Worm (Caenorhabditis elegans) whole organism, mixed stage, embryonic: ENCODE measurements around the gene ogdh-2.

ENCODE experiments used
- blmp-1 ChIP-seq: fragments of 150-350 bp; optimal IDR thresholded peaks from 2 replicates; lab custom pipeline; 2014; ENCODE audit warnings: missing biosample characterization, missing genetic modification characterization
- elt-3 ChIP-seq: fragments of 150-350 bp; optimal IDR thresholded peaks from 2 replicates; lab custom pipeline; 2014; ENCODE audit warnings: missing biosample characterization, missing genetic modification characterization
- lin-13 ChIP-seq: fragments of 150-350 bp; optimal IDR thresholded peaks from 2 replicates; lab custom pipeline; 2014; ENCODE audit warnings: missing biosample characterization, missing genetic modification characterization
- lsy-2 ChIP-seq: fragments of 150-350 bp; optimal IDR thresholded peaks from 2 replicates; lab custom pipeline; 2014; ENCODE audit warnings: missing biosample characterization, missing genetic modification characterization
- mab-5 ChIP-seq: fragments of 150-350 bp; optimal IDR thresholded peaks from 2 replicates; lab custom pipeline; 2014; ENCODE audit warnings: missing biosample characterization, missing genetic modification characterization
- mep-1 ChIP-seq: fragments of 150-350 bp; optimal IDR thresholded peaks from 2 replicates; lab custom pipeline; 2017; ENCODE audit warnings: missing biosample characterization, missing genetic modification reagents, missing genetic modification characterization, inconsistent platforms
- mls-2 ChIP-seq: sonication (generic microtip); optimal IDR thresholded peaks from 2 replicates; lab custom pipeline; 2016; ENCODE audit warnings: mild to moderate bottlenecking, missing genetic modification characterization, moderate library complexity, missing compliant biosample characterization
- nhr-28 ChIP-seq: fragments of 150-350 bp; optimal IDR thresholded peaks from 2 replicates; lab custom pipeline; 2014; ENCODE audit warnings: missing biosample characterization, missing genetic modification characterization
- nhr-76 ChIP-seq: sonication (generic microtip); optimal IDR thresholded peaks from 2 replicates; lab custom pipeline; 2017; ENCODE audit warnings: missing biosample characterization, missing genetic modification characterization
- pha-4 ChIP-seq: fragments of 150-350 bp; optimal IDR thresholded peaks from 2 replicates; lab custom pipeline; 2018; ENCODE audit warnings: missing biosample characterization, missing genetic modification reagents, missing genetic modification characterization

- no peak for TF ChIP-seq lsy-2
- TF ChIP-seq mep-1 (tag; lab: Kevin White, UChicago) = no peak
- no peak for TF ChIP-seq blmp-1 (tag; lab: Kevin White, UChicago)
- no peak for TF ChIP-seq nhr-28 (tag; lab: Kevin White, UChicago)
- no peak for TF ChIP-seq lin-13 (tag; lab: Kevin White, UChicago)
- TF ChIP-seq nhr-76 = no peak
- TF ChIP-seq elt-3 (tag; lab: Kevin White, UChicago) = no peak
- no peak for TF ChIP-seq pha-4 (tag; lab: Kevin White, UChicago)
- TF ChIP-seq mab-5 (tag; lab: Kevin White, UChicago) = no peak
- no peak for TF ChIP-seq mls-2 (tag; lab: Kevin White, UChicago)
These were observed 39.8 kb upstream of the ogdh-2 start, which contains the start of gene C27A7.9 for ce11 chrV:12154554-12154953.
